Worm (Caenorhabditis elegans): Measurements from ENCODE around the gene frpr-3.

The frpr-3 gene

DNA sequence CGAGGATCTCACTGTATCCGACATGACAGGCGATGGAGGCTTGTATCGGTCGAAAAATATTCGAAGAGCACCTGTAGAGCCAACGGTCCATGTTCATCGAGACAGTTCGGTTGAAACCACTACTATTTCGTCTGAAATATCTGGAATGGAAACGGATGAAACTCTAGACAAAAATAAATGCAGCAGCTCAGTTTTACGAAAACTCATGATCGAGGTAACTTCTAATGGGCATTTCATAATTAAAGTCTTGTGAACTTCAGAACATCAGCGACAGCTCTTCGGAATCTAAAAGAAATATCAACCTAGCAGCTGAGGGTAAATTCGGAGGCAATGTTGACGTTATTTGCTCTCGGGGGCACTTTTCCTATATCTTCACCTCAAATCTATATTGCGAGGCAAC is 4.2 kb downstream of the frpr-3 start:
- TF ChIP-seq duxl-1 (tag; optimal IDR thresholded peaks at IDR 0.05; ENCODE audit: poor library complexity) = peak; percentile 19
- TF ChIP-seq aly-2 (tag; optimal IDR thresholded peaks at IDR 0.05) = no peak
- peak; percentile 13 for TF ChIP-seq F49E8.2 (tag; optimal IDR thresholded peaks at IDR 0.05; ENCODE audit: borderline replicate concordance)

DNA sequence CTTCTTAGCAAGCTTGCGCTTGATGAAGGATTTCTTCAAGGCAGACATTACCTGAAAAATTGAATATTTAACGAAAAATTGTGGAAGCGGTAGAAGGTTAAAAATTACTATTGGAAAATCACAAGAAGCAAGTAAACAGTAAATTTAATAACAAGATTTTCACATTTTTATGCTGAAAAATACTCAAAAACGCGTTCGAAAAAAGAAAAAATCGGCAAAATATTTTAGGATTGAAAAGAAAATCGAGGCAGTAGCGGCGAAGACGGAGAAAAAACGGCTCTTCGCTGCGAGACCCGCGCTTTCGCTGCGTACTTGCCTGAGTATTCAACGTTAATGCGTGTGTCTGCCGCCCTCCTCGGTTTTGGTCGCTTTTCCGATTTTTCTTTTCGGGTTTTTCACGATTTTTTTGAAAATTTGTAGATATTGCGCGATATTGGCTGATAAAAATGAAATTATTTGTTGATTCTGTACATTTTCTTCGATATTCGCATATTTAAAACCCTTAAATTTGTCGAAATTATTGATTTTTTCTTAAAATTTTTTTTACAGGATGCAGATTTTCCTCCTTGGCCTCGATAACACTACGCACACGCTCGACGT is 5.1 kb downstream of the frpr-3 start, which contains the start of the genes rpl-39 and rps-30:
rpl-39 (minus strand) TSS at position 51 of the 600 bp plus-strand sequence.
rps-30 (plus strand) TSS at position 550 of the 600 bp plus-strand sequence.
- TF ChIP-seq zag-1 (tag; optimal IDR thresholded peaks at IDR 0.05) (no peak), R02D3.7 (tag; optimal IDR thresholded peaks at IDR 0.05) (peak; percentile 44), F49E8.2 (tag; optimal IDR thresholded peaks at IDR 0.05; ENCODE audit: borderline replicate concordance) (no peak), F44E2.7 (GFP tag; IDR thresholded peaks at IDR 0.05) (no peak), nhr-6 (tag; optimal IDR thresholded peaks at IDR 0.05) (peak; percentile 88), gei-8 (GFP tag; optimal IDR thresholded peaks at IDR 0.05) (no peak), dmd-6 (GFP tag; IDR thresholded peaks at IDR 0.05) (peak; percentile 79), nhr-42 (GFP tag; IDR thresholded peaks at IDR 0.05) (peak; percentile 74; the same call in 1 of the 2 replicates), dve-1 (tag; optimal IDR thresholded peaks at IDR 0.05; ENCODE audit: insufficient read depth) (peak; percentile 83), zip-2 (tag; optimal IDR thresholded peaks at IDR 0.05) (no peak), hlh-30 (tag; optimal IDR thresholded peaks at IDR 0.05; ENCODE audit: insufficient read depth) (peak; percentile 78), mes-2 (tag; optimal IDR thresholded peaks at IDR 0.05; ENCODE audit: poor library complexity, severe bottlenecking) (peak; percentile 87), daf-16 (GFP tag; optimal IDR thresholded peaks at IDR 0.05) (no peak), daf-16 (tag; optimal IDR thresholded peaks at IDR 0.05) (no peak), lin-38 (GFP tag; IDR thresholded peaks at IDR 0.05) (peak; percentile 80), lin-13 (GFP tag; optimal IDR thresholded peaks at IDR 0.05) (peak; percentile 77), lin-15B (tag; optimal IDR thresholded peaks at IDR 0.05) (no peak), unc-39 (tag; optimal IDR thresholded peaks at IDR 0.05) (no peak), nhr-237 (tag; optimal IDR thresholded peaks at IDR 0.05) (no peak), lin-1 (GFP tag; IDR thresholded peaks at IDR 0.05) (no peak), php-3 (GFP tag; IDR thresholded peaks at IDR 0.05) (no peak), daf-19 (GFP tag; conservative IDR thresholded peaks at IDR 0.05) (no peak), ces-1 (GFP tag; optimal IDR thresholded peaks at IDR 0.05) (no peak), daf-8 (GFP tag; IDR thresholded peaks at IDR 0.05) (no peak), saeg-2 (GFP tag; IDR thresholded peaks at IDR 0.05) (no peak), lir-3 (tag; optimal IDR thresholded peaks at IDR 0.05) (no peak), D1046.2 (GFP tag; IDR thresholded peaks at IDR 0.05) (no peak), aly-2 (tag; optimal IDR thresholded peaks at IDR 0.05) (no peak), ceh-28 (tag; optimal IDR thresholded peaks at IDR 0.05) (no peak), duxl-1 (tag; optimal IDR thresholded peaks at IDR 0.05; ENCODE audit: poor library complexity) (peak; percentile 23), aha-1 (tag) (peak; percentile 48), hif-1 (tag; optimal IDR thresholded peaks at IDR 0.05) (peak in 1 of 2 experiments; percentile 83), ceh-62 (tag; optimal IDR thresholded peaks at IDR 0.05) (no peak), F26F4.8 (GFP tag; conservative IDR thresholded peaks at IDR 0.05) (no peak), unc-62 (GFP tag; optimal IDR thresholded peaks at IDR 0.05 in 1 of 2) (no peak), unc-62 (tag; optimal IDR thresholded peaks at IDR 0.05) (no peak), sdz-12 (GFP tag; optimal IDR thresholded peaks at IDR 0.05) (no peak), cey-2 (tag; optimal IDR thresholded peaks at IDR 0.05; ENCODE audit: borderline replicate concordance, insufficient read depth) (no peak), vab-7 (GFP tag; IDR thresholded peaks at IDR 0.05) (0 out of 2 replicates have a peak, but pooled peaks have one; percentile 48), tra-1 (GFP tag; IDR thresholded peaks at IDR 0.05) (no peak), nhr-111 (GFP tag; optimal IDR thresholded peaks at IDR 0.05) (no peak), rbr-2 (tag; optimal IDR thresholded peaks at IDR 0.05) (peak; percentile 82), dpl-1 (GFP tag; optimal IDR thresholded peaks at IDR 0.05) (peak; percentile 80), ceh-82 (tag; optimal IDR thresholded peaks at IDR 0.05) (no peak), hlh-11 (tag; optimal IDR thresholded peaks at IDR 0.05) (peak; percentile 83), ztf-7 (tag; optimal IDR thresholded peaks at IDR 0.05) (peak; percentile 20), nhr-28 (tag; optimal IDR thresholded peaks at IDR 0.05) (peak; percentile 81), ZK546.5 (tag; optimal IDR thresholded peaks at IDR 0.05) (no peak), nhr-76 (tag; optimal IDR thresholded peaks at IDR 0.05) (no peak)

Data from whole organism, L4 larva.